Fruit fly (Drosophila melanogaster) whole organism, prepupa: ENCODE results near the gene CG14717.

Experiments
- CG10631 ChIP-seq: fragments of 200-800 bp; sonication (Bioruptor generic); optimal IDR thresholded peaks from 2 replicates; lab custom pipeline; 2016; ENCODE audit warnings: missing biosample characterization, missing genetic modification characterization
- CG16779 ChIP-seq: fragments of 200-800 bp; sonication (Bioruptor generic); optimal IDR thresholded peaks from 3 replicates; lab custom pipeline; 2017; ENCODE audit warnings: missing biosample characterization, mild to moderate bottlenecking, missing genetic modification characterization
- CG31627 ChIP-seq: fragments of 200-800 bp; sonication (Bioruptor generic); optimal IDR thresholded peaks from 3 replicates; lab custom pipeline; 2016; ENCODE audit warnings: missing biosample characterization, missing genetic modification characterization
- CG3919 ChIP-seq: fragments of 200-800 bp; sonication (Bioruptor generic); optimal IDR thresholded peaks from 3 replicates; lab custom pipeline; 2016; ENCODE audit warnings: missing biosample characterization, missing genetic modification characterization
- Eip78C ChIP-seq: fragments of 200-800 bp; sonication (Bioruptor generic); peaks from one replicate; lab custom pipeline; 2016; ENCODE audit warnings: missing biosample characterization, missing genetic modification characterization
- Hr38 ChIP-seq: sonication (Bioruptor generic); optimal IDR thresholded peaks from 2 replicates; lab custom pipeline; 2016; ENCODE audit warnings: missing biosample characterization, missing genetic modification characterization
- Smox ChIP-seq: fragments of 200-800 bp; sonication (Bioruptor generic); optimal IDR thresholded peaks from 3 replicates; lab custom pipeline; 2016; ENCODE audit warnings: missing biosample characterization, missing genetic modification characterization
- eg ChIP-seq: fragments of 200-800 bp; sonication (Bioruptor generic); IDR thresholded peaks from 3 replicates; pipeline ENCODE4 v1.3.6; 2022; ENCODE audit warnings: missing biosample characterization, missing genetic modification characterization
- pdm3 ChIP-seq: fragments of 200-800 bp; sonication (Bioruptor generic); optimal IDR thresholded peaks from 3 replicates; lab custom pipeline; 2016; ENCODE audit warnings: missing biosample characterization, missing genetic modification characterization

dm6 chr3R:11657786-11658193 is 38.5 kb upstream of the CG14717 start:
- TF ChIP-seq Hr38 (GFP tag; lab: Kevin White, UChicago) = no peak
- TF ChIP-seq CG10631 (GFP tag; lab: Kevin White, UChicago) = peak; percentile 84
- peak; percentile 86 for TF ChIP-seq Smox (GFP tag; lab: Kevin White, UChicago)
- TF ChIP-seq CG31627 (GFP tag; lab: Kevin White, UChicago) = peak; percentile 81
- TF ChIP-seq CG16779 (tag; lab: Kevin White, UChicago) = peak; percentile 53
- TF ChIP-seq pdm3 (GFP tag; lab: Kevin White, UChicago) = peak; percentile 87
- TF ChIP-seq Eip78C = peak; percentile 98
- peak; percentile 91 for TF ChIP-seq CG3919
- TF ChIP-seq eg (GFP tag; lab: Robert Waterston, UW) = peak; percentile 75
